Worm (Caenorhabditis elegans) whole organism, late embryonic: Measurements from ENCODE around the gene C10A4.3.

ENCODE experiments used
- elt-4 ChIP-seq: sonication (generic microtip); optimal IDR thresholded peaks from 2 replicates; lab custom pipeline; 2016; ENCODE audit warnings: missing genetic modification characterization, missing compliant biosample characterization
- pha-4 ChIP-seq: fragments of 150-350 bp; optimal IDR thresholded peaks from 2 replicates; lab custom pipeline; 2018; ENCODE audit warnings: missing biosample characterization, missing genetic modification reagents, missing genetic modification characterization

DNA sequence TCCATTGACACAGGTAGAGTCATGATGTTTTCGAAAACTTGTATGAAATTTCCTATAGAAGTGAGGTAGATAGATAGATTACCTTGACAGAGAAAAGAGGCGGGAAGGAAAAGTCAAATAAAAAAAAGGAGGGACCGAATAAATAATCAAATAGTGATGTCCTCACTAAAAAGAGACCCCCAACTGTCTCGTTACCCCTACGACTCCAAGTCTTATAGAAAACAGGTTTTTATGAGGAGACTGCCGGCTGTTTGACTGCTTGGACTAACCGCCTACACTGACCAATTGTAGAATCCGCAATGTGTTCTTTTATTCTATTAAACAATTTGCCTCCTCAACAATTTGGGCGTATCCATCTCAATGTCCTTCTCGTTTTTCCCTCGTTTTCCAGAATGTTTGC lies 32.5 kb downstream of the C10A4.3 start, which contains the start of gene C01C10.2:
- TF ChIP-seq elt-4 (tag; lab: Kevin White, UChicago): no peak
- TF ChIP-seq pha-4 (tag; lab: Kevin White, UChicago): no peak
